Worm (Caenorhabditis elegans): ENCODE measurements around the gene chil-2.

chil-2 gene

ce11 chrII:9892409-9892808 lies 18.0 kb upstream of the chil-2 start, which contains the start of gene C08H9.16:
Gene C08H9.16 (plus strand): TSS chrII:9892778.
- TF ChIP-seq mep-1 (tag; optimal IDR thresholded peaks at IDR 0.05) (peak; percentile 36), lin-13 (tag; optimal IDR thresholded peaks at IDR 0.05) (peak; percentile 11), lsy-2 (tag; optimal IDR thresholded peaks at IDR 0.05) (peak; percentile 95), pha-4 (tag; optimal IDR thresholded peaks at IDR 0.05) (no peak), lin-32 (GFP tag; optimal IDR thresholded peaks at IDR 0.05) (no peak), cnd-1 (tag; optimal IDR thresholded peaks at IDR 0.05) (no peak), hlh-1 (tag; optimal IDR thresholded peaks at IDR 0.05) (peak; percentile 59)

DNA sequence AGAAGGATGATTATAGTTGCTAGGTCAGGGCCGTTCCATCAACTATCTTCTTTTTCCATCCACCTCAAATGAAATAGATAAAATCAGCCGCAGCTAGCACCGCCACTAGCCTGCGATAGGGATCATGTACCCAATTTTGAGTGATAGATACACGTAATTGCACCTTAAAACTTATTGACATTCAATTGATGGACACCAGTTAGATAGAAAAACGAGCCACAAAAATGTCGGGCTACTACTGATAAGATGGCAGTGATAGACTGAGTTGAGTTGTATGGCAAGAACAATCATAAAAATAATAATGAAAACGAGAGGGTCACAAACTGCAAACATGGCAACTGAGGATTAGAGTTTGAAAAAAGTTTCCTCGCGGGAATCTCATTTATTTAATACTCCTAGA lies 17.4 kb upstream of the chil-2 start:
- no peak for TF ChIP-seq ceh-43 (GFP tag; optimal IDR thresholded peaks at IDR 0.05)
- TF ChIP-seq nhr-237 (tag; optimal IDR thresholded peaks at IDR 0.05): no peak
- TF ChIP-seq ham-2 (GFP tag; optimal IDR thresholded peaks at IDR 0.05): peak; percentile 76
- TF ChIP-seq elt-1 (tag; optimal IDR thresholded peaks at IDR 0.05; ENCODE audit: borderline replicate concordance, insufficient read depth): peak; percentile 96
- peak; percentile 4 for TF ChIP-seq nhr-2 (tag; optimal IDR thresholded peaks at IDR 0.05)
- TF ChIP-seq blmp-1 (tag; optimal IDR thresholded peaks at IDR 0.05): no peak
- TF ChIP-seq unc-62 (GFP tag; optimal IDR thresholded peaks at IDR 0.05): peak; percentile 42
- TF ChIP-seq ceh-39 (tag; optimal IDR thresholded peaks at IDR 0.05): no peak

- TF ChIP-seq sptf-1 (tag; optimal IDR thresholded peaks at IDR 0.05): peak; percentile 7
- no peak for TF ChIP-seq lsy-2 (tag; optimal IDR thresholded peaks at IDR 0.05)
- TF ChIP-seq pha-4 (tag; optimal IDR thresholded peaks at IDR 0.05): peak; percentile 20
Observed at ce11 chrII:9891031-9891689, 16.8 kb upstream of the chil-2 start, which contains the start of gene vgln-1. Gene vgln-1 (minus strand): TSS chrII:9891081.

DNA sequence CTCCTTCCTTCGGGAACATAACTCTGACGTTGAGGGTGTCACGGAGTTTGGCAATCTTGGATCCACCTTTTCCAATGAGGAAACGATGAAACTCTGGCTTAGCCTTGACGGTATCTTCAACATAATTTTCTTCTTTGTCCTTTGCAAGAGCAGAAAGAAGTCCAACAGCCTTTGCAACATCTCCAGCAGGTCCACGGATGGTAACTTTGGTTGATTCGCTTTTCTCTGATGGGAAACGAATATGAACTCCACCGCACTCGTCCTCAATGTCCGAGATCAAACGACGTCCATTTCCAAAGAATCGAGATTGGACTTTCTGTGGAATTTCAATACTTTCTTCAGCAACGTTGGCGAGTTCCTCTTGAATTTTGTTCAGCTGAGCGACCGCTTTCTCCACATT lies 14.1 kb upstream of the chil-2 start:
- no peak for TF ChIP-seq blmp-1 (tag; optimal IDR thresholded peaks at IDR 0.05)

DNA sequence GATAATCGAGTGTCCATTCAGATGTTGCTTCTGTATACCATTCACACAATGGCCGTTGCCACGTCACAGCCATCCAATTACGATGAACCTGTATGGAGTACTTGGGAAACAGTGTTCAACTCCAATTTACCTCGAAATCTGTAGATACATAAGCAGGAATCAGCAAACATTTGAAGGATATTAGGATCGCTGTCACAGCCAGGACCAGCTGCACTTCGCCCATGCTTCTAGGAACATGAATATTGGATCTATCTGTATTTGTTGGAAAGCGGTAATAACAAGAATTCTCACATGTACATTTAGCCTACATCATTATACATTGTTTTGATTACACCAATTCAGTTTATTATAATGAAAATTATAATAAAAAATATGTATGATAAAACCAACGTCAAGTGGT lies 11.8 kb upstream of the chil-2 start, which contains the start of gene algn-8:
TSS of gene algn-8 (minus strand) at position 227 of the 400 bp plus-strand sequence.
- TF ChIP-seq ceh-43 (GFP tag; optimal IDR thresholded peaks at IDR 0.05) (no peak), ceh-83 (GFP tag; optimal IDR thresholded peaks at IDR 0.05) (no peak), nhr-237 (tag; optimal IDR thresholded peaks at IDR 0.05) (no peak), elt-1 (tag; optimal IDR thresholded peaks at IDR 0.05; ENCODE audit: borderline replicate concordance, insufficient read depth) (no peak), elt-3 (tag; optimal IDR thresholded peaks at IDR 0.05) (no peak), M03D4.4 (tag; optimal IDR thresholded peaks at IDR 0.05) (no peak), flh-1 (GFP tag; optimal IDR thresholded peaks at IDR 0.05) (no peak), cnd-1 (tag; optimal IDR thresholded peaks at IDR 0.05) (no peak), nhr-12 (tag; optimal IDR thresholded peaks at IDR 0.05) (no peak), blmp-1 (tag; optimal IDR thresholded peaks at IDR 0.05) (no peak), snpc-4 (tag; optimal IDR thresholded peaks at IDR 0.05) (no peak), nhr-28 (tag; optimal IDR thresholded peaks at IDR 0.05) (no peak), sem-2 (GFP tag; optimal IDR thresholded peaks at IDR 0.05) (no peak), ztf-11 (tag; optimal IDR thresholded peaks at IDR 0.05) (no peak), mep-1 (tag; optimal IDR thresholded peaks at IDR 0.05) (no peak), ham-2 (GFP tag; optimal IDR thresholded peaks at IDR 0.05) (no peak), unc-62 (GFP tag; optimal IDR thresholded peaks at IDR 0.05) (no peak), lin-32 (GFP tag; optimal IDR thresholded peaks at IDR 0.05) (no peak)

DNA sequence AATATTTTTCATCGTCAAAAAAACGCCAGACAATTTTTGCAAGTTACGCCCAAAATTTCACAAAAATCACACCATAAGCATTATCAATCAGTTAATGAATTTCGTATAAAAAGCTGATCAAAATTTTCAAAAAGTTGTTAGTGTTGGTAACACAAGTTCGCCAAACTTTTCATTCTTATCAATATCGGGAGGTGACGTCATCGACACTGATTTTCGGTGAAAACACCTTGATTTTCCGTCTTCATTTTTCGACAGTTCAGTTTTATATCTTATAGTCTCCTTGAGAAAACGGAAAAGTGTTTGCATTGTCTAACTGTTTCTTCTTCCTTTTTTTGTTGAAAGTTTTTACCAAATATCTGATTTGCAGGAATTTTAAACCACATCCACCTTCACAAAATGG lies 6.4 kb upstream of the chil-2 start, which contains the start of gene C08H9.15:
TSS of gene C08H9.15 (plus strand) at position 368 of the 400 bp plus-strand sequence.
- TF ChIP-seq zip-8 (tag; optimal IDR thresholded peaks at IDR 0.05) (peak; percentile 16), tbx-8 (GFP tag; optimal IDR thresholded peaks at IDR 0.05) (no peak)

DNA sequence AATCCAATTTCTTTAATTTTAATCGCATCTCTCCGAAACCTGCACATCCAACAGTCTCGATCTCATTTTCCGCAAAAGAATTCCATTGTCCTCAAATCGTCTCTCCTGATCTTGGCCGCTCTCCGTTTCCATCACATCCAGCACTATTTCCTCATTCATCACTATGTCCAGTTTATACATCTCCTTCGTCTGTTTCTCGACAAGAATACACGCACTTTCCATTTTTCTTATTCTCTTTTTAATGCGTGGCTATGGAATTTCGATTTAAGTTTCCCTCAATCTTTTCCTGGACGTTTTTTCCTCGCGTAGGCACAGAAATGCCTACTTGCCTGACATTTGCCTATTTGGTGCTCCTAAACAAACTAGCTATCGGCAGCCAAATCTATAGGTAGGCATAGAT lies 5.4 kb upstream of the chil-2 start:
- TF ChIP-seq zip-8 (tag; optimal IDR thresholded peaks at IDR 0.05) (no peak), nhr-28 (tag; optimal IDR thresholded peaks at IDR 0.05) (no peak), hlh-1 (tag; optimal IDR thresholded peaks at IDR 0.05) (no peak), unc-120 (tag; optimal IDR thresholded peaks at IDR 0.05; ENCODE audit: poor library complexity, severe bottlenecking) (no peak), blmp-1 (tag; optimal IDR thresholded peaks at IDR 0.05) (peak; percentile 35)

Data from whole organism, mixed stage, embryonic.